Worm (Caenorhabditis elegans): ENCODE measurements around the gene dlc-1.

Gene dlc-1

ce11 chrIII:6500032-6500564 is 36.5 kb upstream of the dlc-1 start, which contains the start of gene F23F12.3:
F23F12.3 (plus strand) TSS chrIII:6500514.
- no peak for TF ChIP-seq rnt-1 (tag; optimal IDR thresholded peaks at IDR 0.05)
- no peak for TF ChIP-seq ceh-14 (tag; optimal IDR thresholded peaks at IDR 0.05)
- TF ChIP-seq nfya-1 (tag; optimal IDR thresholded peaks at IDR 0.05) = peak; percentile 43
- no peak for TF ChIP-seq ets-4 (tag; optimal IDR thresholded peaks at IDR 0.05)
- no peak for TF ChIP-seq zip-5 (tag; optimal IDR thresholded peaks at IDR 0.05)
- TF ChIP-seq F13H6.1 (tag; optimal IDR thresholded peaks at IDR 0.05) = no peak
- no peak for TF ChIP-seq ref-2 (tag; optimal IDR thresholded peaks at IDR 0.05)
- no peak for TF ChIP-seq unc-3 (GFP tag; conservative IDR thresholded peaks at IDR 0.05)
- TF ChIP-seq unc-3 (tag; optimal IDR thresholded peaks at IDR 0.05) = no peak
- TF ChIP-seq T23F11.4 (GFP tag; optimal IDR thresholded peaks at IDR 0.05) = no peak

ce11 chrIII:6499102-6499501 is 35.5 kb upstream of the dlc-1 start:
- TF ChIP-seq ceh-30 (tag; optimal IDR thresholded peaks at IDR 0.05) (no peak), dve-1 (tag; optimal IDR thresholded peaks at IDR 0.05) (no peak), ahr-1 (tag; optimal IDR thresholded peaks at IDR 0.05) (no peak), gmeb-2 (tag; optimal IDR thresholded peaks at IDR 0.05) (no peak), nhr-232 (tag; optimal IDR thresholded peaks at IDR 0.05) (no peak), ceh-31 (tag; optimal IDR thresholded peaks at IDR 0.05) (no peak), ceh-14 (tag; optimal IDR thresholded peaks at IDR 0.05) (no peak), Y22D7AL.16 (tag; optimal IDR thresholded peaks at IDR 0.05) (no peak), hlh-13 (GFP tag; optimal IDR thresholded peaks at IDR 0.05) (no peak), sox-4 (tag; optimal IDR thresholded peaks at IDR 0.05) (no peak), unc-42 (tag; optimal IDR thresholded peaks at IDR 0.05) (no peak)

- TF ChIP-seq nfya-1 (tag; optimal IDR thresholded peaks at IDR 0.05) (no peak), hlh-13 (GFP tag; optimal IDR thresholded peaks at IDR 0.05) (no peak), ceh-19 (GFP tag; optimal IDR thresholded peaks at IDR 0.05) (no peak), T23F11.4 (GFP tag; optimal IDR thresholded peaks at IDR 0.05) (no peak), ceh-30 (tag; optimal IDR thresholded peaks at IDR 0.05) (no peak), unc-86 (tag; optimal IDR thresholded peaks at IDR 0.05) (no peak), eyg-1 (tag; optimal IDR thresholded peaks at IDR 0.05) (no peak), npax-4 (tag; optimal IDR thresholded peaks at IDR 0.05) (no peak), che-1 (tag; optimal IDR thresholded peaks at IDR 0.05) (no peak), K02D7.2 (tag; optimal IDR thresholded peaks at IDR 0.05) (no peak), zip-5 (tag; optimal IDR thresholded peaks at IDR 0.05) (no peak), hlh-6 (tag; optimal IDR thresholded peaks at IDR 0.05) (no peak), mec-3 (tag; optimal IDR thresholded peaks at IDR 0.05; ENCODE audit: borderline replicate concordance) (no peak), unc-55 (GFP tag; optimal IDR thresholded peaks at IDR 0.05) (no peak), odd-2 (tag; optimal IDR thresholded peaks at IDR 0.05) (no peak), ceh-45 (GFP tag; IDR thresholded peaks at IDR 0.05) (no peak), pqm-1 (tag; optimal IDR thresholded peaks at IDR 0.05) (no peak), ttx-3 (tag; optimal IDR thresholded peaks at IDR 0.05) (no peak), pha-4 (tag; optimal IDR thresholded peaks at IDR 0.05) (no peak), ceh-34 (tag; optimal IDR thresholded peaks at IDR 0.05) (no peak)
These were observed 34.6 kb upstream of the dlc-1 start, which contains the start of gene sdz-15 for ce11 chrIII:6498176-6498575. sdz-15 (plus strand) TSS chrIII:6498476.

ce11 chrIII:6495191-6495723 is 31.7 kb upstream of the dlc-1 start, which contains the start of gene F23F12.13:
F23F12.13 (plus strand) TSS chrIII:6495673.
- TF ChIP-seq ahr-1 (tag; optimal IDR thresholded peaks at IDR 0.05) = no peak
- TF ChIP-seq elt-2 (tag; optimal IDR thresholded peaks at IDR 0.05) = peak; percentile 69

Measured in whole organism, late embryonic.